Worm (Caenorhabditis elegans) whole organism, late embryonic: ENCODE measurements around the gene fbxa-10.
A peak's percentile ranks its signal among the peaks of the same experiment; 100 is the strongest.

Experiments used
- C38D4.7 ChIP-seq: fragments of 200-800 bp; sonication (Bioruptor generic); optimal IDR thresholded peaks from 2 replicates; lab custom pipeline; 2018; ENCODE audit warnings: mild to moderate bottlenecking, missing genetic modification characterization, moderate library complexity, missing compliant biosample characterization
- K09A11.1 ChIP-seq: sonication (generic microtip); optimal IDR thresholded peaks from 2 replicates; lab custom pipeline; 2017; ENCODE audit warnings: antibody characterized with exemption, mild to moderate bottlenecking, missing genetic modification characterization, missing compliant biosample characterization; ENCODE audit not compliant: insufficient read depth
- T23F11.4 ChIP-seq: fragments of 200-800 bp; sonication (Bioruptor generic); optimal IDR thresholded peaks from 2 replicates; lab custom pipeline; 2018; ENCODE audit warnings: mild to moderate bottlenecking, missing genetic modification characterization, missing compliant biosample characterization
- Y22D7AL.16 ChIP-seq: sonication (generic microtip); optimal IDR thresholded peaks from 2 replicates; lab custom pipeline; 2016; ENCODE audit warnings: missing genetic modification characterization, missing compliant biosample characterization
- ahr-1 ChIP-seq: sonication (generic microtip); optimal IDR thresholded peaks from 2 replicates; lab custom pipeline; 2016; ENCODE audit warnings: missing genetic modification characterization, missing compliant biosample characterization
- ceh-18 ChIP-seq: sonication (generic microtip); optimal IDR thresholded peaks from 2 replicates; lab custom pipeline; 2016; ENCODE audit warnings: missing genetic modification characterization, missing compliant biosample characterization
- ceh-19 ChIP-seq: fragments of 200-800 bp; sonication (Bioruptor generic); optimal IDR thresholded peaks from 2 replicates; lab custom pipeline; 2018; ENCODE audit warnings: mild to moderate bottlenecking, missing genetic modification characterization, missing compliant biosample characterization
- ceh-2 ChIP-seq: sonication (generic microtip); optimal IDR thresholded peaks from 2 replicates; lab custom pipeline; 2016; ENCODE audit warnings: missing genotype, missing genetic modification characterization, missing compliant biosample characterization
- ceh-24 ChIP-seq: sonication (generic microtip); optimal IDR thresholded peaks from 2 replicates; lab custom pipeline; 2016; ENCODE audit warnings: mild to moderate bottlenecking, missing genetic modification characterization, missing compliant biosample characterization
- ceh-30 ChIP-seq: fragments of 150-350 bp; optimal IDR thresholded peaks from 2 replicates; lab custom pipeline; 2014; ENCODE audit warnings: missing biosample characterization, missing genetic modification characterization
- ceh-31 ChIP-seq: sonication (generic microtip); optimal IDR thresholded peaks from 2 replicates; lab custom pipeline; 2016; ENCODE audit warnings: missing genetic modification characterization, missing compliant biosample characterization
- ceh-34 ChIP-seq: sonication (generic microtip); optimal IDR thresholded peaks from 2 replicates; lab custom pipeline; 2016; ENCODE audit warnings: mild to moderate bottlenecking, missing genetic modification characterization, missing compliant biosample characterization
- ceh-45 ChIP-seq: fragments of 200-800 bp; sonication (Bioruptor generic); IDR thresholded peaks from 2 replicates; pipeline ENCODE4 v1.3.6; 2022; ENCODE audit warnings: missing genetic modification reagents, missing genetic modification characterization, missing compliant biosample characterization
- ceh-6 ChIP-seq: fragments of 200-800 bp; sonication (Bioruptor generic); optimal IDR thresholded peaks from 2 replicates; lab custom pipeline; 2018; ENCODE audit warnings: mild to moderate bottlenecking, missing genetic modification characterization, missing compliant biosample characterization
- ceh-9 ChIP-seq: sonication (generic microtip); optimal IDR thresholded peaks from 2 replicates; lab custom pipeline; 2016; ENCODE audit warnings: mild to moderate bottlenecking, missing genetic modification characterization, inconsistent platforms, missing compliant biosample characterization
- elt-4 ChIP-seq: sonication (generic microtip); optimal IDR thresholded peaks from 2 replicates; lab custom pipeline; 2016; ENCODE audit warnings: missing genetic modification characterization, missing compliant biosample characterization
- eyg-1 ChIP-seq: sonication (generic microtip); optimal IDR thresholded peaks from 2 replicates; lab custom pipeline; 2016; ENCODE audit warnings: missing genotype, missing genetic modification characterization, missing compliant biosample characterization
- fax-1 ChIP-seq: sonication (generic microtip); optimal IDR thresholded peaks from 2 replicates; lab custom pipeline; 2016; ENCODE audit warnings: missing genotype, missing genetic modification characterization, missing compliant biosample characterization
- gmeb-2 ChIP-seq: sonication (generic microtip); optimal IDR thresholded peaks from 2 replicates; lab custom pipeline; 2016; ENCODE audit warnings: missing genetic modification characterization, inconsistent platforms, missing compliant biosample characterization
- hlh-13 ChIP-seq: fragments of 200-800 bp; sonication (Bioruptor generic); optimal IDR thresholded peaks from 2 replicates; lab custom pipeline; 2018; ENCODE audit warnings: mild to moderate bottlenecking, missing genetic modification characterization, missing compliant biosample characterization
- hlh-15 ChIP-seq: sonication (generic microtip); optimal IDR thresholded peaks from 2 replicates; lab custom pipeline; 2016; ENCODE audit warnings: missing genetic modification characterization, missing compliant biosample characterization
- hlh-6 ChIP-seq: sonication (generic microtip); optimal IDR thresholded peaks from 2 replicates; lab custom pipeline; 2016; ENCODE audit warnings: missing genotype, missing genetic modification characterization, missing compliant biosample characterization
- madf-2 ChIP-seq: sonication (generic microtip); optimal IDR thresholded peaks from 2 replicates; lab custom pipeline; 2017; ENCODE audit warnings: missing genetic modification characterization, missing compliant biosample characterization
- mec-3 ChIP-seq: sonication (generic microtip); optimal IDR thresholded peaks from 2 replicates; lab custom pipeline; 2016; ENCODE audit warnings: borderline replicate concordance, missing genetic modification characterization, missing compliant biosample characterization
- pat-9 ChIP-seq: fragments of 200-800 bp; sonication (Bioruptor generic); optimal IDR thresholded peaks from 2 replicates; lab custom pipeline; 2018; ENCODE audit warnings: mild to moderate bottlenecking, missing genetic modification characterization, moderate library complexity, missing compliant biosample characterization
- pax-1 ChIP-seq: fragments of 150-350 bp; optimal IDR thresholded peaks from 2 replicates; lab custom pipeline; 2014; ENCODE audit warnings: missing biosample characterization, missing genetic modification characterization
- ref-2 ChIP-seq: sonication (generic microtip); optimal IDR thresholded peaks from 2 replicates; lab custom pipeline; 2016; ENCODE audit warnings: missing genetic modification characterization, missing compliant biosample characterization
- rnt-1 ChIP-seq: sonication (generic microtip); optimal IDR thresholded peaks from 2 replicates; lab custom pipeline; 2016; ENCODE audit warnings: missing genetic modification characterization, missing compliant biosample characterization
- sox-4 ChIP-seq: sonication (generic microtip); optimal IDR thresholded peaks from 2 replicates; lab custom pipeline; 2017; ENCODE audit warnings: mild to moderate bottlenecking, missing genetic modification characterization, inconsistent platforms, missing compliant biosample characterization
- unc-3 ChIP-seq, 2 experiments: fragments of 200-800 bp in 1 of 2; sonication (Bioruptor generic) in 1 of 2; sonication (generic microtip) in 1 of 2; conservative IDR thresholded peaks in 1 of 2; optimal IDR thresholded peaks in 1 of 2; 2 replicates each; pipeline versions ENCODE4 v1.3.6 to Lab custom; 2016 to 2022; ENCODE audit warnings: missing compliant biosample characterization in 2 of 2, missing genetic modification characterization in 2 of 2, missing genetic modification reagents in 1 of 2
- unc-42 ChIP-seq: sonication (generic microtip); optimal IDR thresholded peaks from 2 replicates; lab custom pipeline; 2016; ENCODE audit warnings: missing genotype, missing genetic modification characterization, missing compliant biosample characterization
- unc-55 ChIP-seq: sonication (generic microtip); optimal IDR thresholded peaks from 2 replicates; lab custom pipeline; 2017; ENCODE audit warnings: missing biosample characterization, missing genetic modification reagents, missing genetic modification characterization
- zip-5 ChIP-seq: sonication (generic microtip); optimal IDR thresholded peaks from 2 replicates; lab custom pipeline; 2016; ENCODE audit warnings: missing genetic modification characterization, missing compliant biosample characterization

fbxa-10 gene

DNA sequence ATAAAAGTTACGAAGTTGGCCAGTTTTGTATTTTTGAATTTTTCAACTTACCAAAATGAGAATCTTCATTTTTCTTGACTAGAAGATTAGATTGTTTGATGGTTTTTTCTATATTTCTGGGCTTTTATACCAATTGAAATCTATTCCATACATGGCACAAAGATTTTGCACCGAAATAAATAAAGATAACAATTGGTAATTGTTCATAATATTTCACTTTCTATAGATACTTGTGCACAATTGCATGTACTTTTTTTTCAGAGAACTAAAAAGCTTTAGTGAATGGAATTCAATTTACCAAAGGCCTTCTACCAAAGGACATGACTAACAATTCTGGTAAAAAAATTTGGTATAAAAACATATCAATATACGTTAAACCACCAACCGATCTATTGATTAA, 2.4 kb downstream of the fbxa-10 start, which contains the start of the genes T12B5.15 and T12B5.14:
TSS of gene T12B5.15 (minus strand) at position 101 of the 400 bp plus-strand sequence.
TSS of gene T12B5.14 (plus strand) at position 321 of the 400 bp plus-strand sequence.
- TF ChIP-seq pax-1 (tag; lab: Kevin White, UChicago) (no peak), hlh-6 (tag; lab: Kevin White, UChicago) (no peak), ceh-45 (GFP tag; lab: Robert Waterston, UW) (no peak), ceh-18 (tag; lab: Kevin White, UChicago) (no peak), C38D4.7 (GFP tag; lab: Kevin White, UChicago) (no peak)

ce11 chrIII:955981-956380, 3.8 kb downstream of the fbxa-10 start, which contains the start of gene fbxa-54:
fbxa-54 (plus strand) TSS chrIII:956334.
- TF ChIP-seq ahr-1 (tag; lab: Kevin White, UChicago) (no peak), hlh-15 (tag; lab: Kevin White, UChicago) (no peak), pat-9 (no peak), ref-2 (no peak), hlh-6 (tag; lab: Kevin White, UChicago) (no peak), ceh-30 (no peak), ceh-2 (tag; lab: Kevin White, UChicago) (no peak), unc-42 (tag; lab: Kevin White, UChicago) (no peak), Y22D7AL.16 (tag; lab: Kevin White, UChicago) (no peak), ceh-24 (tag; lab: Kevin White, UChicago) (no peak), sox-4 (tag; lab: Kevin White, UChicago) (no peak), hlh-13 (GFP tag; lab: Kevin White, UChicago) (no peak), rnt-1 (tag; lab: Kevin White, UChicago) (no peak), pax-1 (tag; lab: Kevin White, UChicago) (no peak), K09A11.1 (no peak), unc-3 (GFP tag; conservative IDR thresholded peaks at IDR 0.05; lab: Robert Waterston, UW) (no peak), unc-3 (tag; optimal IDR thresholded peaks at IDR 0.05; lab: Kevin White, UChicago) (no peak), ceh-9 (no peak), ceh-6 (GFP tag; lab: Kevin White, UChicago) (no peak), eyg-1 (no peak)

DNA sequence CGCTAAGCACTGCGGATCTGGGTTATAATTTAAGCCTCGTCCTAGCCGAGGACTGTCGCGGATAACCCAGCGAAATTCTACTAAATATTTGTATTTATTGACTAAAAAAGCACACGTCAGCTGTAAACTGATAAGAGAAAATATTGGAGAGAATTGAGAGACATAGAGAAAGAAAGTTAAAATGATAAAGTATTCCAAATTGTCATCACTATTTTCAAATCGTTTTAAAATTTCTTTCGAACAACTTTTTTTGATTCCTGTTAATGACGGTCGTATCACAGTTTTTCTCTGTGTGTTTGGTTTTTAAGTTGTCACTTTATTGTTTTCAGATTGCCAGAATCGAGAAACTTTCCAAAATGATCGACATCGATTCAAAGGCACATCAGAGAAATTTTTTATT, 9.8 kb downstream of the fbxa-10 start, which contains the start of gene fbxa-51:
TSS of gene fbxa-51 (plus strand) at position 322 of the 400 bp plus-strand sequence.
- TF ChIP-seq madf-2 (no peak), zip-5 (no peak), unc-55 (GFP tag; lab: Kevin White, UChicago) (no peak), elt-4 (tag; lab: Kevin White, UChicago) (no peak), eyg-1 (no peak), ceh-19 (GFP tag; lab: Kevin White, UChicago) (no peak), ceh-31 (tag; lab: Kevin White, UChicago) (no peak), ceh-34 (tag; lab: Kevin White, UChicago) (no peak), hlh-15 (tag; lab: Kevin White, UChicago) (no peak)

DNA sequence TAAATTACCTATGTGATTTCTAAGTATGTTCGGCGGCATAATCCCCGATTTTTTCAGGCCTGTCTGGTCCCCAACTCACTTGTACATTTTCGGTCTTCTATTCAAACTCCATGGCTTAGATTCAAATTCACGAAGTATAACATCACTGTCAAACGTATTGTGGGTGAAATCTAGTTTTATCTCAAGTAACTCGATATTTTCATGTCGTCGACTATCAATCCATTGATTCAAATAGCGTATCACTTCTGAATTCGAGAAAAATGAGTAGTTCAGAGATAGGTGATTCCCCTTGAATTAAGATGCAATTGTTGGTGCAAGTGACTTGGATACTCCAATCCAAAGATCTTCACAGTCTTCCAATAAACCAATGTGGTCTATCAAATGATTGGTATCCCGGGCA, 12.4 kb downstream of the fbxa-10 start:
- TF ChIP-seq gmeb-2 (tag; lab: Kevin White, UChicago) = no peak

DNA sequence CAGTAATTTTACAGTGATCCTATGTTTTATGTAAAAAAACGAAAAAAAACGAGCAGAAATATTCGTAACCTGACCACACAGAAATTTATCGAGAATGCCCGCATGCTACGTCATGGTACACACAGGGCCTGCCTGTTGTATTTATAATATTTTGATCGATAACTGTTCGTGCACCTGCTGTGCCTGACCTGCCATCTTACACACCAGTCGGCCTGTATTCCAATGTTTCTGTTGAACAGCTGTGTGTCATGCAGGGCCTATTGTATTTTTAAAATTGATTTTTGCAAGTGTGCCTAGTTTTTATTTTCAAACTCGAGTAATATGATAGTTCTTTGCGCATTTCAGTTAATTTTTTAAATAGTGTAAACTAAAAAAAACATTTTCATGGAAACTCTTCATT, 14.1 kb downstream of the fbxa-10 start:
- no peak for TF ChIP-seq T23F11.4
- TF ChIP-seq rnt-1 (tag; lab: Kevin White, UChicago) = no peak
- no peak for TF ChIP-seq fax-1 (tag; lab: Kevin White, UChicago)

DNA sequence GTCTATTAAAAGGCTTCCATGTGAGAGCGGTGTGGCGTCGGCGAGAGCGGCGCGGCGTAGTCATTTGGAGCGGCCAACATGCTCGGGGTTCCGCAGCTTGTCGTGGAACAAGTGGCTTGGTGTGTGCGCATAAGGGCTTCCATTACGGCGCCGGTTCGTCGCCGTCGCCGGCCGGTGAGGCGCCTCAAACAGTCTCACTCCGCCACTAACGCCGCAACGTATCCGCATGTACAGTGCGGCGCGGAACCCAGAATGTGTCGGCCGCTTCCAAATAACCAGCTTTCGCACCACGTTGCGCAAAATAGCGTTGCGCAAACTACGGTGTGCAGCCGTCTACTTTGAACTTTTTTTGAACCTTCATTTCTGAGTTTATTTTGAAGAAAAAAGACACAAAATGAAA, 18.7 kb downstream of the fbxa-10 start:
- TF ChIP-seq mec-3 (tag; lab: Kevin White, UChicago) (peak; percentile 27), eyg-1 (no peak)
